Worm (Caenorhabditis elegans) whole organism, young adult: ENCODE data around the gene srh-39.

Experiments
- B0035.1 ChIP-seq: sonication (generic microtip); optimal IDR thresholded peaks from 2 replicates; lab custom pipeline; 2016; ENCODE audit warnings: missing genetic modification characterization, mild to moderate bottlenecking, missing compliant biosample characterization, missing genotype, missing genetic modification reagents
- F10E7.11 ChIP-seq: sonication (generic microtip); optimal IDR thresholded peaks from 2 replicates; lab custom pipeline; 2017; ENCODE audit warnings: mild to moderate bottlenecking, missing genetic modification characterization, moderate library complexity, missing compliant biosample characterization
- F22D6.2 ChIP-seq: sonication (generic microtip); optimal IDR thresholded peaks from 2 replicates; lab custom pipeline; 2016; ENCODE audit warnings: mild to moderate bottlenecking, missing genetic modification characterization, missing compliant biosample characterization
- F23B12.7 ChIP-seq: sonication (generic microtip); optimal IDR thresholded peaks from 2 replicates; lab custom pipeline; 2017; ENCODE audit warnings: missing genetic modification characterization, mild to moderate bottlenecking, missing compliant biosample characterization, antibody characterized with exemption, moderate library complexity; ENCODE audit not compliant: insufficient read depth
- F33H1.4 ChIP-seq: fragments of 200-800 bp; sonication (Bioruptor generic); IDR thresholded peaks from 2 replicates; pipeline ENCODE4 v1.3.6; 2022; ENCODE audit warnings: missing genetic modification reagents, missing genetic modification characterization, missing compliant biosample characterization
- F52B5.7 ChIP-seq: sonication (generic microtip); optimal IDR thresholded peaks from 2 replicates; lab custom pipeline; 2016; ENCODE audit warnings: mild to moderate bottlenecking, missing genetic modification characterization, missing compliant biosample characterization
- F57A8.1 ChIP-seq: fragments of 200-800 bp; sonication (Bioruptor generic); optimal IDR thresholded peaks from 2 replicates; lab custom pipeline; 2018; ENCODE audit warnings: mild to moderate bottlenecking, missing genetic modification characterization, moderate library complexity, missing compliant biosample characterization
- F57C9.4 ChIP-seq: sonication (generic microtip); optimal IDR thresholded peaks from 2 replicates; lab custom pipeline; 2017; ENCODE audit warnings: mild to moderate bottlenecking, missing genetic modification characterization, missing compliant biosample characterization
- K11D2.4 ChIP-seq: fragments of 200-800 bp; sonication (Bioruptor generic); IDR thresholded peaks from 2 replicates; pipeline ENCODE4 v1.3.6; 2022; ENCODE audit warnings: missing genetic modification reagents, missing genetic modification characterization, missing compliant biosample characterization
- K12H6.12 ChIP-seq: fragments of 200-800 bp; sonication (Bioruptor generic); optimal IDR thresholded peaks from 2 replicates; lab custom pipeline; 2018; ENCODE audit warnings: mild to moderate bottlenecking, missing genetic modification characterization, missing compliant biosample characterization
- T07F8.4 ChIP-seq: sonication (generic microtip); optimal IDR thresholded peaks from 2 replicates; lab custom pipeline; 2016; ENCODE audit warnings: mild to moderate bottlenecking, missing genetic modification characterization, moderate library complexity, missing compliant biosample characterization
- Y56A3A.18 ChIP-seq: fragments of 200-800 bp; sonication (Bioruptor generic); IDR thresholded peaks from 2 replicates; pipeline ENCODE4 v1.3.6; 2022; ENCODE audit warnings: missing genetic modification reagents, missing genetic modification characterization, missing compliant biosample characterization
- Y67H2A.10 ChIP-seq: fragments of 200-800 bp; sonication (Bioruptor generic); conservative IDR thresholded peaks from 2 replicates; pipeline ENCODE4 v1.3.6; 2022; ENCODE audit warnings: missing genetic modification reagents, missing genetic modification characterization, missing compliant biosample characterization
- Y79H2A.3 ChIP-seq: fragments of 200-800 bp; sonication (Bioruptor generic); conservative IDR thresholded peaks from 2 replicates; pipeline ENCODE4 v1.3.6; 2022; ENCODE audit warnings: missing genetic modification reagents, missing genetic modification characterization, missing compliant biosample characterization
- Y95B8A.8 ChIP-seq: fragments of 200-800 bp; sonication (Bioruptor generic); IDR thresholded peaks from 2 replicates; pipeline ENCODE4 v1.3.6; 2022; ENCODE audit warnings: missing genetic modification reagents, missing genetic modification characterization, missing compliant biosample characterization
- aptf-2 ChIP-seq: fragments of 200-800 bp; sonication (Bioruptor generic); conservative IDR thresholded peaks from 2 replicates; pipeline ENCODE4 v1.3.6; 2022; ENCODE audit warnings: missing genetic modification reagents, missing genetic modification characterization, missing compliant biosample characterization
- aptf-3 ChIP-seq: fragments of 200-800 bp; sonication (Bioruptor generic); IDR thresholded peaks from 2 replicates; pipeline ENCODE4 v1.3.6; 2022; ENCODE audit warnings: missing genetic modification characterization, missing compliant biosample characterization
- atf-7 ChIP-seq: sonication (generic microtip); optimal IDR thresholded peaks from 2 replicates; lab custom pipeline; 2017; ENCODE audit warnings: mild to moderate bottlenecking, missing genetic modification characterization, missing compliant biosample characterization
- bed-1 ChIP-seq: fragments of 200-800 bp; sonication (Bioruptor generic); IDR thresholded peaks from 2 replicates; pipeline ENCODE4 v1.3.6; 2022; ENCODE audit warnings: missing genetic modification reagents, missing genetic modification characterization, missing compliant biosample characterization
- ccch-3 ChIP-seq: fragments of 200-800 bp; sonication (Bioruptor generic); optimal IDR thresholded peaks from 2 replicates; lab custom pipeline; 2018; ENCODE audit warnings: mild to moderate bottlenecking, missing genetic modification characterization, missing compliant biosample characterization
- cebp-1 ChIP-seq, 2 experiments: fragments of 200-800 bp in 1 of 2; sonication (Bioruptor generic) in 1 of 2; sonication (generic microtip) in 1 of 2; IDR thresholded peaks in 1 of 2; optimal IDR thresholded peaks in 1 of 2; 2 replicates each; pipeline versions ENCODE4 v1.3.6 to Lab custom; 2017 to 2022; ENCODE audit warnings: missing compliant biosample characterization in 2 of 2, missing genetic modification characterization in 2 of 2, mild to moderate bottlenecking in 1 of 2, missing genetic modification reagents in 1 of 2, moderate library complexity in 1 of 2
- cebp-2 ChIP-seq: fragments of 200-800 bp; sonication (Bioruptor generic); IDR thresholded peaks from 2 replicates; pipeline ENCODE4 v1.3.6; 2022; ENCODE audit warnings: missing genetic modification characterization, missing compliant biosample characterization
- ceh-40 ChIP-seq: fragments of 200-800 bp; sonication (Bioruptor generic); IDR thresholded peaks from 2 replicates; pipeline ENCODE4 v1.3.6; 2022; ENCODE audit warnings: missing genetic modification characterization, missing compliant biosample characterization
- ceh-91 ChIP-seq: fragments of 200-800 bp; sonication (Bioruptor generic); IDR thresholded peaks from 2 replicates; pipeline ENCODE4 v1.3.6; 2022; ENCODE audit warnings: missing genetic modification reagents, missing genetic modification characterization, missing compliant biosample characterization
- chd-7 ChIP-seq: sonication (generic microtip); optimal IDR thresholded peaks from 2 replicates; lab custom pipeline; 2016; ENCODE audit warnings: mild to moderate bottlenecking, missing genetic modification characterization, moderate library complexity, missing compliant biosample characterization
- egrh-3 ChIP-seq: fragments of 200-800 bp; sonication (Bioruptor generic); IDR thresholded peaks from 2 replicates; pipeline ENCODE4 v1.3.6; 2022; ENCODE audit warnings: missing genetic modification reagents, missing genetic modification characterization, missing compliant biosample characterization
- hmg-1.2 ChIP-seq: fragments of 200-800 bp; sonication (Bioruptor generic); IDR thresholded peaks from 2 replicates; pipeline ENCODE4 v1.3.6; 2022; ENCODE audit warnings: missing genetic modification reagents, missing genetic modification characterization, missing compliant biosample characterization
- hmg-20 ChIP-seq: fragments of 200-800 bp; sonication (Bioruptor generic); IDR thresholded peaks from 2 replicates; pipeline ENCODE4 v1.3.6; 2022; ENCODE audit warnings: missing genetic modification reagents, missing genetic modification characterization, missing compliant biosample characterization
- let-607 ChIP-seq, 2 experiments: fragments of 200-800 bp in 1 of 2; sonication (Bioruptor generic) in 1 of 2; sonication (generic microtip) in 1 of 2; optimal IDR thresholded peaks; 2 replicates each; lab custom pipeline; 2016 to 2018; ENCODE audit warnings: mild to moderate bottlenecking in 2 of 2, missing compliant biosample characterization in 2 of 2, missing genetic modification characterization in 2 of 2, moderate library complexity in 2 of 2, missing genotype in 1 of 2
- lin-26 ChIP-seq: fragments of 200-800 bp; sonication (Bioruptor generic); IDR thresholded peaks from 2 replicates; pipeline ENCODE4 v1.3.6; 2022; ENCODE audit warnings: missing genetic modification reagents, missing genetic modification characterization, missing compliant biosample characterization
- lin-54 ChIP-seq: fragments of 200-800 bp; sonication (Bioruptor generic); optimal IDR thresholded peaks from 2 replicates; lab custom pipeline; 2018; ENCODE audit warnings: mild to moderate bottlenecking, missing genetic modification characterization, missing compliant biosample characterization
- lsl-1 ChIP-seq: fragments of 200-800 bp; sonication (Bioruptor generic); optimal IDR thresholded peaks from 2 replicates; lab custom pipeline; 2018; ENCODE audit warnings: mild to moderate bottlenecking, missing genetic modification characterization, moderate library complexity, missing compliant biosample characterization
- mcd-1 ChIP-seq: fragments of 200-800 bp; sonication (Bioruptor generic); IDR thresholded peaks from 2 replicates; pipeline ENCODE4 v1.3.6; 2022; ENCODE audit warnings: missing genetic modification reagents, missing genetic modification characterization, missing compliant biosample characterization
- mes-4 ChIP-seq: sonication (generic microtip); optimal IDR thresholded peaks from 2 replicates; lab custom pipeline; 2016; ENCODE audit warnings: missing genotype, missing genetic modification characterization, missing compliant biosample characterization
- mxl-1 ChIP-seq: sonication (generic microtip); optimal IDR thresholded peaks from 2 replicates; lab custom pipeline; 2016; ENCODE audit warnings: missing genetic modification characterization, missing compliant biosample characterization
- nfya-1 ChIP-seq: sonication (generic microtip); optimal IDR thresholded peaks from 2 replicates; lab custom pipeline; 2017; ENCODE audit warnings: antibody characterized with exemption, missing compliant biosample characterization, missing genetic modification characterization, borderline replicate concordance; ENCODE audit not compliant: insufficient read depth
- nhr-90 ChIP-seq: sonication (generic microtip); optimal IDR thresholded peaks from 2 replicates; lab custom pipeline; 2016; ENCODE audit warnings: missing genotype, mild to moderate bottlenecking, missing genetic modification characterization, missing compliant biosample characterization
- pha-4 ChIP-seq: fragments of 150-350 bp; sonication (generic microtip); optimal IDR thresholded peaks from 2 replicates; lab custom pipeline; 2014; ENCODE audit warnings: missing biosample characterization, missing genetic modification reagents, missing genetic modification characterization
- sdz-38 ChIP-seq: sonication (generic microtip); optimal IDR thresholded peaks from 2 replicates; lab custom pipeline; 2016; ENCODE audit warnings: missing genotype, missing genetic modification characterization, missing compliant biosample characterization
- snpc-1.1 ChIP-seq: sonication (generic microtip); optimal IDR thresholded peaks from 2 replicates; lab custom pipeline; 2017; ENCODE audit warnings: missing genetic modification characterization, mild to moderate bottlenecking, missing compliant biosample characterization, antibody characterized with exemption, moderate library complexity, missing genotype, missing genetic modification reagents; ENCODE audit not compliant: insufficient read depth
- snpc-4 ChIP-seq, 5 experiments: fragments of 150-350 bp in 1 of 5; sonication (generic microtip) in 4 of 5; optimal IDR thresholded peaks; 2 replicates each; lab custom pipeline; 2014 to 2018; ENCODE audit warnings: missing genetic modification characterization in 5 of 5, missing biosample characterization in 3 of 5, antibody characterized with exemption in 2 of 5, mild to moderate bottlenecking in 2 of 5, missing compliant biosample characterization in 2 of 5, missing genotype in 2 of 5, moderate library complexity in 2 of 5, missing genetic modification reagents in 1 of 5
- tbp1 ChIP-seq: fragments of 200-800 bp; sonication (Bioruptor generic); optimal IDR thresholded peaks from 2 replicates; lab custom pipeline; 2018; ENCODE audit warnings: mild to moderate bottlenecking, missing genetic modification characterization, missing compliant biosample characterization
- tbx-9 ChIP-seq: sonication (generic microtip); optimal IDR thresholded peaks from 2 replicates; lab custom pipeline; 2016; ENCODE audit warnings: borderline replicate concordance, missing genetic modification characterization, inconsistent platforms, missing compliant biosample characterization
- unc-130 ChIP-seq: sonication (generic microtip); optimal IDR thresholded peaks from 2 replicates; lab custom pipeline; 2016; ENCODE audit warnings: missing genetic modification reagents, missing genetic modification characterization, missing compliant biosample characterization
- xnd-1 ChIP-seq: sonication (generic microtip); optimal IDR thresholded peaks from 2 replicates; lab custom pipeline; 2016; ENCODE audit warnings: missing genotype, missing genetic modification reagents, missing genetic modification characterization, missing compliant biosample characterization
- ztf-26 ChIP-seq: sonication (generic microtip); optimal IDR thresholded peaks from 2 replicates; lab custom pipeline; 2017; ENCODE audit warnings: missing genetic modification characterization, missing compliant biosample characterization
- ztf-6 ChIP-seq: fragments of 200-800 bp; sonication (Bioruptor generic); IDR thresholded peaks from 2 replicates; pipeline ENCODE4 v1.3.6; 2022; ENCODE audit warnings: missing genetic modification reagents, missing genetic modification characterization, missing compliant biosample characterization

srh-39 gene

ce11 chrII:7777320-7777978 is 12.1 kb upstream of the srh-39 start, which contains the start of gene mthf-1:
Gene mthf-1 (minus strand): TSS chrII:7777823.
- no peak for TF ChIP-seq aptf-3 (GFP tag; lab: Robert Waterston, UW)
- no peak for TF ChIP-seq atf-7 (tag; lab: Kevin White, UChicago)
- no peak for TF ChIP-seq ceh-40
- TF ChIP-seq B0035.1 (tag; lab: Kevin White, UChicago), result no peak
- no peak for TF ChIP-seq Y95B8A.8 (GFP tag; lab: Robert Waterston, UW)
- TF ChIP-seq cebp-2 (GFP tag; lab: Robert Waterston, UW), result no peak
- no peak for TF ChIP-seq sdz-38 (tag; lab: Kevin White, UChicago)
- TF ChIP-seq ceh-91 (GFP tag; lab: Robert Waterston, UW), result no peak
- no peak for TF ChIP-seq mxl-1 (tag; lab: Kevin White, UChicago)
- no peak for TF ChIP-seq F57A8.1 (GFP tag; lab: Kevin White, UChicago)
- no peak for TF ChIP-seq F10E7.11 (tag; lab: Kevin White, UChicago)
- no peak for TF ChIP-seq Y67H2A.10 (GFP tag; lab: Robert Waterston, UW)
- TF ChIP-seq aptf-2 (GFP tag; lab: Robert Waterston, UW), result no peak
- no peak for TF ChIP-seq unc-130
- no peak for TF ChIP-seq tbx-9 (tag; lab: Kevin White, UChicago)
- TF ChIP-seq Y56A3A.18, result peak; percentile 26; the same call in 1 of the 2 replicates
- no peak for TF ChIP-seq snpc-4 (GFP tag; optimal IDR thresholded peaks at IDR 0.05; lab: Kevin White, UChicago)
- no peak for TF ChIP-seq snpc-4 (tag; optimal IDR thresholded peaks at IDR 0.05; lab: Kevin White, UChicago)
- no peak for TF ChIP-seq egrh-3
- TF ChIP-seq lsl-1 (GFP tag; lab: Kevin White, UChicago), result no peak
- TF ChIP-seq F57C9.4 (tag; lab: Kevin White, UChicago), result no peak
- peak in 1 of 2 experiments; percentile 13 for TF ChIP-seq let-607 (tag; optimal IDR thresholded peaks at IDR 0.05; lab: Kevin White, UChicago)
- TF ChIP-seq lin-54 (GFP tag; lab: Kevin White, UChicago), result no peak
- TF ChIP-seq nhr-90 (tag; lab: Kevin White, UChicago), result no peak
- no peak for TF ChIP-seq F52B5.7 (tag; lab: Kevin White, UChicago)
- TF ChIP-seq nfya-1 (tag; lab: Kevin White, UChicago), result no peak
- TF ChIP-seq ztf-6, result no peak
- TF ChIP-seq K11D2.4 (GFP tag; lab: Robert Waterston, UW), result 0 out of 2 replicates have a peak, but pooled peaks have one; percentile 41
- no peak for TF ChIP-seq cebp-1 (GFP tag; IDR thresholded peaks at IDR 0.05; lab: Robert Waterston, UW)
- TF ChIP-seq cebp-1 (tag; optimal IDR thresholded peaks at IDR 0.05; lab: Kevin White, UChicago), result peak; percentile 22
- TF ChIP-seq hmg-1.2, result no peak
- no peak for TF ChIP-seq T07F8.4 (tag; lab: Kevin White, UChicago)
- no peak for TF ChIP-seq ztf-26
- no peak for TF ChIP-seq F23B12.7 (tag; lab: Kevin White, UChicago)
- TF ChIP-seq tbp1 (GFP tag; lab: Kevin White, UChicago), result peak; percentile 2
- TF ChIP-seq ccch-3 (GFP tag; lab: Kevin White, UChicago), result no peak
- TF ChIP-seq snpc-1.1, result no peak
- TF ChIP-seq lin-26 (GFP tag; lab: Robert Waterston, UW), result no peak
- TF ChIP-seq F33H1.4 (GFP tag; lab: Robert Waterston, UW), result no peak
- no peak for TF ChIP-seq mes-4
- TF ChIP-seq hmg-20, result no peak
- TF ChIP-seq K12H6.12 (tag; lab: Kevin White, UChicago), result no peak
- no peak for TF ChIP-seq chd-7 (tag; lab: Kevin White, UChicago)
- no peak for TF ChIP-seq pha-4 (tag; lab: Kevin White, UChicago)
- TF ChIP-seq xnd-1 (tag; lab: Kevin White, UChicago), result no peak
- no peak for TF ChIP-seq bed-1
- no peak for TF ChIP-seq Y79H2A.3
- TF ChIP-seq mcd-1 (GFP tag; lab: Robert Waterston, UW), result no peak
- no peak for TF ChIP-seq F22D6.2 (tag; lab: Kevin White, UChicago)
